Worm (Caenorhabditis elegans) whole organism, L4/young adult: Measurements from ENCODE around the gene Y46G5A.38.

Experiments
- W03F9.2 ChIP-seq: fragments of 150-350 bp; optimal IDR thresholded peaks from 2 replicates; lab custom pipeline; 2014; ENCODE audit warnings: missing biosample characterization, missing genetic modification characterization
- dao-5 ChIP-seq: sonication (generic microtip); optimal IDR thresholded peaks from 2 replicates; lab custom pipeline; 2016; ENCODE audit warnings: missing genotype, missing genetic modification characterization, moderate library complexity, missing compliant biosample characterization
- him-1 ChIP-seq: sonication (generic microtip); optimal IDR thresholded peaks from 2 replicates; lab custom pipeline; 2016; ENCODE audit warnings: missing genotype, missing genetic modification reagents, missing genetic modification characterization, missing compliant biosample characterization

The Y46G5A.38 gene

ce11 chrII:12855900-12856299 lies 29.0 kb downstream of the Y46G5A.38 start, which contains the start of gene Y46G5A.29:
Gene Y46G5A.29 (plus strand): TSS chrII:12856200.
- TF ChIP-seq dao-5 (tag; lab: Kevin White, UChicago) (no peak), him-1 (tag; lab: Kevin White, UChicago) (no peak), W03F9.2 (tag; lab: Kevin White, UChicago) (no peak)

ce11 chrII:12865604-12866003 lies 38.8 kb downstream of the Y46G5A.38 start, which contains the start of gene snf-5:
Gene snf-5 (minus strand): TSS chrII:12865785.
- no peak for TF ChIP-seq W03F9.2 (tag; lab: Kevin White, UChicago)
- TF ChIP-seq him-1 (tag; lab: Kevin White, UChicago) = no peak
- no peak for TF ChIP-seq dao-5 (tag; lab: Kevin White, UChicago)

- TF ChIP-seq W03F9.2 (tag; lab: Kevin White, UChicago) = no peak
- TF ChIP-seq him-1 (tag; lab: Kevin White, UChicago) = no peak
- no peak for TF ChIP-seq dao-5 (tag; lab: Kevin White, UChicago)
Observed at ce11 chrII:12866079-12866478, 39.2 kb downstream of the Y46G5A.38 start.
